Worm (Caenorhabditis elegans) whole organism, midembryonic: ENCODE measurements around the gene T12G3.4.

ENCODE experiments used
- T22C8.4 ChIP-seq: fragments of 200-800 bp; sonication (Bioruptor generic); IDR thresholded peaks from 2 replicates; pipeline ENCODE4 v1.3.6; 2022; ENCODE audit warnings: missing genetic modification characterization, missing compliant biosample characterization
- cog-1 ChIP-seq: sonication (generic microtip); optimal IDR thresholded peaks from 2 replicates; lab custom pipeline; 2016; ENCODE audit warnings: missing genetic modification characterization, missing compliant biosample characterization
- flt-1 ChIP-seq: fragments of 200-800 bp; sonication (Bioruptor generic); IDR thresholded peaks from 2 replicates; pipeline ENCODE4 v1.3.6; 2022; ENCODE audit warnings: missing genetic modification characterization, missing compliant biosample characterization
- klf-2 ChIP-seq: fragments of 200-800 bp; sonication (Bioruptor generic); conservative IDR thresholded peaks from 2 replicates; pipeline ENCODE4 v1.3.6; 2022; ENCODE audit warnings: missing genetic modification reagents, missing genetic modification characterization, missing compliant biosample characterization
- med-1 ChIP-seq: sonication (generic microtip); optimal IDR thresholded peaks from 2 replicates; lab custom pipeline; 2017; ENCODE audit warnings: missing genetic modification characterization, mild to moderate bottlenecking, missing compliant biosample characterization, antibody characterized with exemption, missing genetic modification reagents; ENCODE audit not compliant: insufficient read depth
- ref-1 ChIP-seq: fragments of 200-800 bp; sonication (Bioruptor generic); conservative IDR thresholded peaks from 2 replicates; pipeline ENCODE4 v1.3.6; 2022; ENCODE audit warnings: missing genetic modification reagents, missing genetic modification characterization, missing compliant biosample characterization
- tab-1 ChIP-seq: fragments of 200-800 bp; sonication (Bioruptor generic); IDR thresholded peaks from 2 replicates; pipeline ENCODE4 v1.3.6; 2022; ENCODE audit warnings: missing genetic modification characterization, missing compliant biosample characterization
- ztf-23 ChIP-seq: fragments of 200-800 bp; sonication (Bioruptor generic); IDR thresholded peaks from 2 replicates; pipeline ENCODE4 v1.3.6; 2022; ENCODE audit warnings: missing genetic modification reagents, missing genetic modification characterization, missing compliant biosample characterization
- ztf-29 ChIP-seq: fragments of 200-800 bp; sonication (Bioruptor generic); IDR thresholded peaks from 2 replicates; pipeline ENCODE4 v1.3.6; 2022; ENCODE audit warnings: missing genetic modification reagents, missing genetic modification characterization, missing compliant biosample characterization

DNA sequence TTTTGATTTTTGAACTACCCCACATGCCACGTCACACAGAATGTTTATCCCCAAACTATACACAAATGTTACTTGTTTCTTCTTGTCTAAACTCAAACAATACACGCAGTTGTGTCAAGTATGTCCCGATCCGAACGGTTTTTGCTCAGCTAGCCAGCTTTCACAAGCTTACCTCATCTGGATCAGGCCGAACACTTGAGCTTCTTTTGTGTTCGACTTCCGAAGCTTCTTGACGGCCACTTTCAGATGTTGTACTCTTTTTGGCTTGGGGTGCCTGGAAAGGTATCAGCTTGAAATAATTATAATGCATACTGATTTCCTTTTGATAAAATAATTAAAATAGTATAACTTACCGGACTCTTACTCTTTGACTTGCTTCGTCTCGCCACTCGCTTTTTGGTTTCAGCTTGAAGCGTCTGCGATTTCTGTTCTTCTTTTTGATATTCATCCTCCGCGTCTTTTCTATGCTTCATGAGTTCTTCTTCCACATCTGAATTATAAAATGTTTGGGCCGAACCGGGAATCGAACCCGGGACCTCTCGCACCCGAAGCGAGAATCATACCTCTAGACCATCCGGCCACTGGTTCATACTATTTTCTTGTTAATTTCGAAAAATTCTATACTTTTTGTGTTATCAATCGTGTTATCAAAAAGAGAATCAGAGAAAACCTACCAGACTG is 42.8 kb upstream of the T12G3.4 start:
- TF ChIP-seq med-1 (GFP tag; lab: Kevin White, UChicago) (no peak), tab-1 (no peak), ztf-29 (GFP tag; lab: Robert Waterston, UW) (no peak), ztf-23 (GFP tag; lab: Robert Waterston, UW) (no peak), T22C8.4 (GFP tag; lab: Robert Waterston, UW) (no peak), ref-1 (GFP tag; lab: Robert Waterston, UW) (no peak), flt-1 (GFP tag; lab: Robert Waterston, UW) (no peak), klf-2 (GFP tag; lab: Robert Waterston, UW) (no peak), cog-1 (no peak)
